Fruit fly (Drosophila melanogaster) whole organism, embryonic: ENCODE results near the gene Sgs1.
A peak's percentile ranks its signal among the peaks of the same experiment; 100 is the strongest.

Experiments used
- Aef1 ChIP-seq: fragments of 200-800 bp; sonication (Bioruptor generic); IDR thresholded peaks from 3 replicates; pipeline ENCODE4 v1.3.6; 2022; ENCODE audit warnings: missing biosample characterization, missing genetic modification characterization
- Antp ChIP-seq: fragments of 200-800 bp; sonication (Bioruptor generic); optimal IDR thresholded peaks from 3 replicates; lab custom pipeline; 2016; ENCODE audit warnings: missing biosample characterization, missing genetic modification characterization
- BEAF-32 ChIP-seq: fragments of 200-800 bp; sonication (Bioruptor generic); optimal IDR thresholded peaks from 3 replicates; lab custom pipeline; 2017; ENCODE audit warnings: missing biosample characterization, missing genetic modification characterization, mild to moderate bottlenecking, moderate library complexity, missing genetic modification reagents
- CG10209 ChIP-seq: fragments of 200-800 bp; sonication (Bioruptor generic); optimal IDR thresholded peaks from 3 replicates; lab custom pipeline; 2017; ENCODE audit warnings: missing biosample characterization, mild to moderate bottlenecking, missing genetic modification characterization, missing genetic modification reagents
- CG1024 ChIP-seq: fragments of 200-800 bp; sonication (Bioruptor generic); IDR thresholded peaks from 2 replicates; pipeline ENCODE4 v1.3.6; 2022; ENCODE audit warnings: missing biosample characterization, missing genetic modification characterization
- CG10565 ChIP-seq: fragments of 200-800 bp; sonication (Bioruptor generic); optimal IDR thresholded peaks from 3 replicates; lab custom pipeline; 2016; ENCODE audit warnings: missing biosample characterization, mild to moderate bottlenecking, missing genetic modification characterization
- CG10959 ChIP-seq: fragments of 200-800 bp; sonication (Bioruptor generic); IDR thresholded peaks from 2 replicates; pipeline ENCODE4 v1.3.6; 2022; ENCODE audit warnings: missing biosample characterization, missing genetic modification characterization
- CG14014 ChIP-seq: fragments of 200-800 bp; sonication (Bioruptor generic); IDR thresholded peaks from 2 replicates; pipeline ENCODE4 v1.3.6; 2022; ENCODE audit warnings: missing biosample characterization, missing genetic modification characterization
- CG15011 ChIP-seq: fragments of 200-800 bp; sonication (Bioruptor generic); optimal IDR thresholded peaks from 3 replicates; lab custom pipeline; 2018; ENCODE audit warnings: missing biosample characterization, mild to moderate bottlenecking, missing genetic modification characterization
- CG16813 ChIP-seq: fragments of 200-800 bp; sonication (Bioruptor generic); IDR thresholded peaks from 3 replicates; pipeline ENCODE4 v1.3.6; 2022; ENCODE audit warnings: missing biosample characterization, missing genetic modification characterization; ENCODE audit not compliant: partially characterized antibody
- CG18011 ChIP-seq: fragments of 200-800 bp; sonication (Bioruptor generic); optimal IDR thresholded peaks from 2 replicates; lab custom pipeline; 2017; ENCODE audit warnings: missing biosample characterization, missing genetic modification characterization, mild to moderate bottlenecking, moderate library complexity, missing genotype
- CG1832 ChIP-seq: fragments of 200-800 bp; sonication (Bioruptor generic); optimal IDR thresholded peaks from 2 replicates; lab custom pipeline; 2017; ENCODE audit warnings: missing biosample characterization, mild to moderate bottlenecking, missing genetic modification characterization, inconsistent platforms
- CG3065 ChIP-seq: fragments of 200-800 bp; sonication (Bioruptor generic); optimal IDR thresholded peaks from 2 replicates; lab custom pipeline; 2016; ENCODE audit warnings: missing biosample characterization, missing genetic modification characterization
- CG4360 ChIP-seq: fragments of 200-800 bp; sonication (Bioruptor generic); IDR thresholded peaks from 2 replicates; pipeline ENCODE4 v1.3.6; 2022; ENCODE audit warnings: missing biosample characterization, missing genetic modification characterization
- CG5953 ChIP-seq: fragments of 200-800 bp; sonication (Bioruptor generic); IDR thresholded peaks from 2 replicates; pipeline ENCODE4 v1.3.6; 2022; ENCODE audit warnings: missing biosample characterization, missing genetic modification characterization
- CG7928 ChIP-seq: fragments of 200-800 bp; sonication (Bioruptor generic); optimal IDR thresholded peaks from 2 replicates; lab custom pipeline; 2017; ENCODE audit warnings: missing biosample characterization, mild to moderate bottlenecking, missing genetic modification characterization
- CG8944 ChIP-seq: fragments of 200-800 bp; sonication (Bioruptor generic); optimal IDR thresholded peaks from 3 replicates; lab custom pipeline; 2016; ENCODE audit warnings: missing biosample characterization, missing genetic modification characterization
- CG9727 ChIP-seq: fragments of 200-800 bp; sonication (Bioruptor generic); optimal IDR thresholded peaks from 3 replicates; lab custom pipeline; 2017; ENCODE audit warnings: missing biosample characterization, mild to moderate bottlenecking, missing genetic modification characterization
- CG9797 ChIP-seq: fragments of 200-800 bp; sonication (Bioruptor generic); optimal IDR thresholded peaks from 3 replicates; lab custom pipeline; 2018; ENCODE audit warnings: missing biosample characterization, mild to moderate bottlenecking, missing genetic modification characterization
- Dp ChIP-seq: fragments of 200-800 bp; sonication (Bioruptor generic); optimal IDR thresholded peaks from 2 replicates; lab custom pipeline; 2018; ENCODE audit warnings: missing biosample characterization, mild to moderate bottlenecking, missing genetic modification characterization, moderate library complexity
- E2f2 ChIP-seq: fragments of 200-800 bp; sonication (Bioruptor generic); IDR thresholded peaks from 2 replicates; pipeline ENCODE4 v1.3.6; 2022; ENCODE audit warnings: missing biosample characterization, missing genetic modification characterization
- Elba2 ChIP-seq: fragments of 200-800 bp; sonication (Bioruptor generic); optimal IDR thresholded peaks from 3 replicates; lab custom pipeline; 2016; ENCODE audit warnings: missing biosample characterization, missing genetic modification characterization
- HLH4C ChIP-seq: fragments of 200-800 bp; sonication (Bioruptor generic); IDR thresholded peaks from 3 replicates; pipeline ENCODE4 v1.3.6; 2022; ENCODE audit warnings: missing biosample characterization, missing genetic modification characterization; ENCODE audit not compliant: partially characterized antibody
- Lhr ChIP-seq: fragments of 200-800 bp; sonication (Bioruptor generic); optimal IDR thresholded peaks from 3 replicates; lab custom pipeline; 2017; ENCODE audit warnings: mild to moderate bottlenecking, missing biosample characterization, missing genetic modification reagents, missing genetic modification characterization
- Lpt ChIP-seq: fragments of >200 bp; optimal IDR thresholded peaks from 2 replicates; lab custom pipeline; 2018; ENCODE audit warnings: missing biosample characterization, missing genetic modification characterization
- MBD-R2 ChIP-seq: fragments of 200-800 bp; sonication (Bioruptor generic); IDR thresholded peaks from 2 replicates; pipeline ENCODE4 v1.3.6; 2022; ENCODE audit warnings: missing biosample characterization, missing genetic modification characterization
- MESR4 ChIP-seq: fragments of 200-800 bp; sonication (Bioruptor generic); optimal IDR thresholded peaks from 2 replicates; lab custom pipeline; 2018; ENCODE audit warnings: missing biosample characterization, mild to moderate bottlenecking, missing genetic modification characterization, moderate library complexity
- Med ChIP-seq: fragments of 200-800 bp; sonication (Bioruptor generic); peaks from one replicate; lab custom pipeline; 2016; ENCODE audit warnings: missing biosample characterization, missing genetic modification characterization, mild to moderate bottlenecking, inconsistent platforms, moderate library complexity
- Myb ChIP-seq: fragments of 200-800 bp; sonication (Bioruptor generic); optimal IDR thresholded peaks from 2 replicates; lab custom pipeline; 2016; ENCODE audit warnings: missing biosample characterization, missing genetic modification characterization
- Pdp1 ChIP-seq, 2 experiments: fragments of 200-800 bp; sonication (Bioruptor generic); optimal IDR thresholded peaks; 3 replicates each; lab custom pipeline; 2016; ENCODE audit warnings: missing biosample characterization in 2 of 2, missing genetic modification characterization in 2 of 2, mild to moderate bottlenecking in 1 of 2, moderate library complexity in 1 of 2
- Sin3A ChIP-seq: fragments of >200 bp; optimal IDR thresholded peaks from 2 replicates; lab custom pipeline; 2018
- Vsx1 ChIP-seq: fragments of 200-800 bp; sonication (Bioruptor generic); optimal IDR thresholded peaks from 2 replicates; lab custom pipeline; 2017; ENCODE audit warnings: missing biosample characterization, mild to moderate bottlenecking, missing genetic modification characterization, missing genetic modification reagents
- az2 ChIP-seq: fragments of 200-800 bp; sonication (Bioruptor generic); optimal IDR thresholded peaks from 3 replicates; lab custom pipeline; 2016; ENCODE audit warnings: missing biosample characterization, missing genetic modification characterization
- bcd ChIP-seq: fragments of 200-800 bp; sonication (Bioruptor generic); optimal IDR thresholded peaks from 2 replicates; lab custom pipeline; 2017; ENCODE audit warnings: missing biosample characterization, mild to moderate bottlenecking, missing genetic modification characterization
- bigmax ChIP-seq: fragments of 200-800 bp; sonication (Bioruptor generic); optimal IDR thresholded peaks from 2 replicates; lab custom pipeline; 2018; ENCODE audit warnings: missing biosample characterization, mild to moderate bottlenecking, missing genetic modification characterization
- fru ChIP-seq: fragments of >200 bp; optimal IDR thresholded peaks from 2 replicates; lab custom pipeline; 2017
- gce ChIP-seq: fragments of 200-800 bp; sonication (Bioruptor generic); IDR thresholded peaks from 3 replicates; pipeline ENCODE4 v1.3.6; 2022; ENCODE audit warnings: missing biosample characterization, missing genetic modification characterization
- gfzf ChIP-seq: fragments of 200-800 bp; sonication (Bioruptor generic); optimal IDR thresholded peaks from 2 replicates; lab custom pipeline; 2016; ENCODE audit warnings: missing biosample characterization, mild to moderate bottlenecking, missing genetic modification characterization, moderate library complexity
- gro ChIP-seq: fragments of 200-800 bp; sonication (Bioruptor generic); optimal IDR thresholded peaks from 2 replicates; lab custom pipeline; 2016; ENCODE audit warnings: missing biosample characterization, missing genetic modification characterization
- inv ChIP-seq: fragments of 200-800 bp; sonication (Bioruptor generic); IDR thresholded peaks from 2 replicates; pipeline ENCODE4 v1.3.6; 2022; ENCODE audit warnings: missing biosample characterization, missing genetic modification characterization; ENCODE audit not compliant: partially characterized antibody
- kay ChIP-seq: fragments of 200-800 bp; sonication (Bioruptor generic); optimal IDR thresholded peaks from 2 replicates; lab custom pipeline; 2016; ENCODE audit warnings: missing biosample characterization, missing genetic modification characterization
- pzg ChIP-seq: fragments of 200-800 bp; sonication (Bioruptor generic); optimal IDR thresholded peaks from 3 replicates; lab custom pipeline; 2018; ENCODE audit warnings: missing biosample characterization, mild to moderate bottlenecking, missing genetic modification characterization, moderate library complexity
- repo ChIP-seq: fragments of 200-800 bp; sonication (Bioruptor generic); optimal IDR thresholded peaks from 2 replicates; lab custom pipeline; 2016; ENCODE audit warnings: missing biosample characterization, missing genetic modification characterization
- ro ChIP-seq: fragments of 200-800 bp; sonication (Bioruptor generic); IDR thresholded peaks from 2 replicates; pipeline ENCODE4 v1.3.6; 2022; ENCODE audit warnings: missing biosample characterization, missing genetic modification characterization
- sr ChIP-seq: fragments of 200-800 bp; sonication (Bioruptor generic); IDR thresholded peaks from 3 replicates; pipeline ENCODE4 v1.3.6; 2022; ENCODE audit warnings: missing biosample characterization, missing genetic modification characterization
- tio ChIP-seq: fragments of 200-800 bp; sonication (Bioruptor generic); optimal IDR thresholded peaks from 2 replicates; lab custom pipeline; 2017; ENCODE audit warnings: missing biosample characterization, missing genetic modification characterization, inconsistent platforms
- unpg ChIP-seq: fragments of 200-800 bp; sonication (Bioruptor generic); optimal IDR thresholded peaks from 3 replicates; lab custom pipeline; 2018; ENCODE audit warnings: missing biosample characterization, mild to moderate bottlenecking, missing genetic modification characterization, moderate library complexity
- yki ChIP-seq: fragments of >200 bp; optimal IDR thresholded peaks from 3 replicates; lab custom pipeline; 2018
- z ChIP-seq: fragments of 200-800 bp; sonication (Bioruptor generic); IDR thresholded peaks from 3 replicates; pipeline ENCODE4 v1.3.6; 2022; ENCODE audit warnings: missing biosample characterization, missing genetic modification characterization
- zfh1 ChIP-seq: fragments of 200-800 bp; sonication (Bioruptor generic); IDR thresholded peaks from 3 replicates; pipeline ENCODE4 v1.3.6; 2022; ENCODE audit warnings: missing biosample characterization, missing genetic modification characterization

The Sgs1 gene

DNA sequence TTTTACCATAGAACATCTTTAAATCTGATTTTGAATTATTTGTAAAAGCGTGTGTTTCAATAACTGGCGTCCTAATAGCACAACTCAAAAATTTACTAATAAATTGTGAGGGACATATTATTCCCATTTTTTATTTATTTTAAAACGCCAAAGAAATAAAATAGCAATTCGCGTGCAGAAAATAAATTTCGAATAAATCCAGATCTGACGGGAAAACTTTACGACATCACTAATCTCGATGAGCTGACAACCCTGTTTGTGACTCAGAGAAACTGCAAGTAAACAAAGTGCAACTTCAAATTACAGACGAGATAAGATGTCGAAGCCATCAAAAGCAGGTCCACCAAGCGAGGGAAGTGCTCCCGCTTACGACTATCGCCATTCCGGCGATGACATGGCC lies 28.2 kb downstream of the Sgs1 start, which contains the start of gene CG34125 (continued):
- 0 out of 2 replicates have a peak, but pooled peaks have one; percentile 22 for TF ChIP-seq E2f2
- 0 out of 2 replicates have a peak, but pooled peaks have one; percentile 11 for TF ChIP-seq CG14014 (GFP tag; lab: Robert Waterston, UW)
- TF ChIP-seq zfh1 (GFP tag; lab: Robert Waterston, UW) = peak; percentile 20; the same call in 1 of the 3 replicates
- peak; percentile 97 for TF ChIP-seq kay (GFP tag; lab: Kevin White, UChicago)
- TF ChIP-seq az2 (GFP tag; lab: Kevin White, UChicago) = peak; percentile 6
- TF ChIP-seq MBD-R2 (GFP tag; lab: Robert Waterston, UW) = peak; percentile 82

- TF ChIP-seq fru (lab: Kevin White, UChicago) = no peak
- TF ChIP-seq Med (GFP tag; lab: Kevin White, UChicago) = peak; percentile 68
- TF ChIP-seq gro (GFP tag; lab: Kevin White, UChicago) = no peak
- TF ChIP-seq CG15011 (GFP tag; lab: Kevin White, UChicago) = no peak
- no peak for TF ChIP-seq Vsx1 (GFP tag; lab: Kevin White, UChicago)
- no peak for TF ChIP-seq inv (GFP tag; lab: Robert Waterston, UW)
- TF ChIP-seq z = 0 out of 3 replicates have a peak, but pooled peaks have one; percentile 57
- no peak for TF ChIP-seq CG10209 (GFP tag; lab: Kevin White, UChicago)
- no peak for TF ChIP-seq HLH4C
- TF ChIP-seq sr = no peak
- TF ChIP-seq unpg (GFP tag; lab: Kevin White, UChicago) = no peak
- no peak for TF ChIP-seq CG10565 (GFP tag; lab: Kevin White, UChicago)
- TF ChIP-seq CG8944 = no peak
- no peak for TF ChIP-seq Antp (GFP tag; lab: Kevin White, UChicago)
- TF ChIP-seq CG7928 (GFP tag; lab: Kevin White, UChicago) = no peak
- no peak for TF ChIP-seq Elba2
These were observed 28.7 kb downstream of the Sgs1 start for dm6 chr2L:4965923-4966322.

DNA sequence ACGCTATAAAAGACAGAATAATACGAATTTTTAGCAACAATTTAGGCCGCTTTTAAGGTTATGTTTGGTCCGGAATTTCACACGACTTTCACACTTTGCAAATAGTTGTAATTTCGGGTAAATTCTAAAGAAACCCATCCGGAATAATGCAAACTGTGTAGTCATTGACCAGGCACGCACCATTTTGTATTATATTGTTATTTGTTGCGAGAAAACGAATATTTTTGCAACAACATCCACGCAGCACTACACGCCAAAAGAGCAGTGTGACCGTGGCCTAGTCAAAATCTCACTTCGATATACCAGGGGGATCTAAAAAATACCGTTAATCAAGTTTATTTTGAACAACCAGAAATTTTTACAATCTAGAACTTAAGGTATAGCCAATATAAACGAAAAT lies 30.3 kb downstream of the Sgs1 start, which contains the start of gene eIF3i:
Gene eIF3i, minus strand, starts transcription at position 265 of the 400 bp plus-strand sequence.
- TF ChIP-seq Med (GFP tag; lab: Kevin White, UChicago) = peak; percentile 65
- TF ChIP-seq CG5953 = no peak
- no peak for TF ChIP-seq CG1832 (GFP tag; lab: Kevin White, UChicago)
- peak; percentile 66 for TF ChIP-seq MESR4 (GFP tag; lab: Kevin White, UChicago)
- no peak for TF ChIP-seq Sin3A (lab: Kevin White, UChicago)
- no peak for TF ChIP-seq Pdp1 (GFP tag; optimal IDR thresholded peaks at IDR 0.05; lab: Kevin White, UChicago)
- no peak for TF ChIP-seq CG3065 (GFP tag; lab: Kevin White, UChicago)
- TF ChIP-seq Dp (GFP tag; lab: Kevin White, UChicago) = peak; percentile 18
- no peak for TF ChIP-seq yki (lab: Kevin White, UChicago)
- TF ChIP-seq CG18011 (GFP tag; lab: Kevin White, UChicago) = no peak
- no peak for TF ChIP-seq repo (GFP tag; lab: Kevin White, UChicago)
- peak; percentile 97 for TF ChIP-seq bigmax (GFP tag; lab: Kevin White, UChicago)
- no peak for TF ChIP-seq Lpt (GFP tag; lab: Kevin White, UChicago)
- TF ChIP-seq bcd (GFP tag; lab: Kevin White, UChicago) = no peak
- TF ChIP-seq CG10959 = no peak
- TF ChIP-seq BEAF-32 (GFP tag; lab: Kevin White, UChicago) = peak; percentile 17
- TF ChIP-seq pzg (GFP tag; lab: Kevin White, UChicago) = peak; percentile 55
- TF ChIP-seq gfzf = peak; percentile 77
- no peak for TF ChIP-seq Lhr (GFP tag; lab: Kevin White, UChicago)
- TF ChIP-seq CG1024 (GFP tag; lab: Robert Waterston, UW) = no peak
- no peak for TF ChIP-seq tio
- TF ChIP-seq CG9797 = peak; percentile 64
- no peak for TF ChIP-seq gce
- TF ChIP-seq CG4360 = 0 out of 2 replicates have a peak, but pooled peaks have one; percentile 33
- peak; percentile 13 for TF ChIP-seq Myb (GFP tag; lab: Kevin White, UChicago)
- no peak for TF ChIP-seq ro (GFP tag; lab: Robert Waterston, UW)
- no peak for TF ChIP-seq CG16813 (GFP tag; lab: Robert Waterston, UW)
- TF ChIP-seq Aef1 (GFP tag; lab: Robert Waterston, UW) = no peak
- TF ChIP-seq CG9727 (GFP tag; lab: Kevin White, UChicago) = no peak
